Worm (Caenorhabditis elegans) whole organism, L1 larva: ENCODE data around the gene W05H9.4.

Experiments used
- C04F5.9 ChIP-seq: sonication (generic microtip); optimal IDR thresholded peaks from 2 replicates; lab custom pipeline; 2016; ENCODE audit warnings: missing genetic modification characterization, missing compliant biosample characterization
- C16A3.4 ChIP-seq: fragments of 150-350 bp; optimal IDR thresholded peaks from 2 replicates; lab custom pipeline; 2014; ENCODE audit warnings: missing biosample characterization, missing genetic modification characterization
- C34B4.2 ChIP-seq: sonication (generic microtip); optimal IDR thresholded peaks from 2 replicates; lab custom pipeline; 2017; ENCODE audit warnings: mild to moderate bottlenecking, missing genetic modification characterization, missing compliant biosample characterization
- F16B12.6 ChIP-seq: fragments of 150-350 bp; optimal IDR thresholded peaks from 2 replicates; lab custom pipeline; 2014; ENCODE audit warnings: missing biosample characterization, missing genetic modification characterization
- Y116A8C.19 ChIP-seq: sonication (generic microtip); optimal IDR thresholded peaks from 2 replicates; lab custom pipeline; 2016; ENCODE audit warnings: missing compliant biosample characterization, missing genetic modification characterization, borderline replicate concordance
- aha-1 ChIP-seq: fragments of 150-350 bp; optimal IDR thresholded peaks from 2 replicates; lab custom pipeline; 2014; ENCODE audit warnings: missing biosample characterization, missing genetic modification characterization
- ama-1 ChIP-seq: fragments of 150-350 bp; optimal IDR thresholded peaks from 2 replicates; lab custom pipeline; 2014
- blmp-1 ChIP-seq: fragments of 150-350 bp; optimal IDR thresholded peaks from 2 replicates; lab custom pipeline; 2014; ENCODE audit warnings: missing biosample characterization, missing genetic modification characterization
- ceh-63 ChIP-seq: fragments of 200-800 bp; sonication (Bioruptor generic); optimal IDR thresholded peaks from 2 replicates; lab custom pipeline; 2018; ENCODE audit warnings: mild to moderate bottlenecking, missing genetic modification characterization, missing compliant biosample characterization
- ceh-8 ChIP-seq: fragments of 200-800 bp; sonication (Bioruptor generic); optimal IDR thresholded peaks from 2 replicates; lab custom pipeline; 2018; ENCODE audit warnings: mild to moderate bottlenecking, missing genetic modification characterization, moderate library complexity, missing compliant biosample characterization
- ceh-82 ChIP-seq, 3 experiments: fragments of 150-350 bp in 1 of 3; sonication (generic microtip) in 2 of 3; optimal IDR thresholded peaks; 2 replicates each; lab custom pipeline; 2014 to 2017; ENCODE audit warnings: missing biosample characterization in 3 of 3, missing genetic modification characterization in 3 of 3
- ces-1 ChIP-seq: fragments of 150-350 bp; optimal IDR thresholded peaks from 2 replicates; lab custom pipeline; 2014; ENCODE audit warnings: missing biosample characterization, missing genetic modification reagents, missing genetic modification characterization
- dpl-1 ChIP-seq, 3 experiments: fragments of 150-350 bp in 2 of 3; sonication (generic microtip) in 1 of 3; optimal IDR thresholded peaks; 2 replicates each; lab custom pipeline; 2014 to 2017; ENCODE audit warnings: missing biosample characterization in 3 of 3, missing genetic modification characterization in 3 of 3, missing genetic modification reagents in 3 of 3
- elt-3 ChIP-seq, 6 experiments: fragments of 150-350 bp in 1 of 6; sonication (generic microtip); optimal IDR thresholded peaks; 2 replicates each; lab custom pipeline; 2017 to 2018; ENCODE audit warnings: missing biosample characterization in 6 of 6, missing genetic modification characterization in 6 of 6, inconsistent platforms in 1 of 6
- fkh-4 ChIP-seq: sonication (generic microtip); optimal IDR thresholded peaks from 2 replicates; lab custom pipeline; 2016; ENCODE audit warnings: missing compliant biosample characterization, missing genetic modification characterization, borderline replicate concordance
- fkh-8 ChIP-seq: sonication (generic microtip); optimal IDR thresholded peaks from 2 replicates; lab custom pipeline; 2016; ENCODE audit warnings: mild to moderate bottlenecking, missing genetic modification characterization, missing compliant biosample characterization
- fos-1 ChIP-seq: fragments of 150-350 bp; optimal IDR thresholded peaks from 2 replicates; lab custom pipeline; 2014; ENCODE audit warnings: missing biosample characterization, missing genetic modification characterization
- hlh-17 ChIP-seq: fragments of 200-800 bp; sonication (Bioruptor generic); optimal IDR thresholded peaks from 2 replicates; lab custom pipeline; 2018; ENCODE audit warnings: missing genetic modification characterization, mild to moderate bottlenecking, missing compliant biosample characterization, moderate library complexity, borderline replicate concordance
- hlh-4 ChIP-seq: sonication (generic microtip); optimal IDR thresholded peaks from 2 replicates; lab custom pipeline; 2016; ENCODE audit warnings: mild to moderate bottlenecking, missing genetic modification characterization, missing compliant biosample characterization
- hpl-2 ChIP-seq: fragments of 150-350 bp; optimal IDR thresholded peaks from 2 replicates; lab custom pipeline; 2014; ENCODE audit warnings: missing biosample characterization, missing genetic modification reagents, missing genetic modification characterization
- irx-1 ChIP-seq: sonication (generic microtip); optimal IDR thresholded peaks from 2 replicates; lab custom pipeline; 2016; ENCODE audit warnings: missing genetic modification characterization, missing compliant biosample characterization
- lin-13 ChIP-seq: fragments of 150-350 bp; optimal IDR thresholded peaks from 2 replicates; lab custom pipeline; 2014; ENCODE audit warnings: missing biosample characterization, missing genetic modification reagents, missing genetic modification characterization
- lin-14 ChIP-seq: fragments of 200-800 bp; sonication (Bioruptor generic); optimal IDR thresholded peaks from 2 replicates; lab custom pipeline; 2018; ENCODE audit warnings: mild to moderate bottlenecking, missing genetic modification characterization, moderate library complexity, missing compliant biosample characterization
- lin-35 ChIP-seq, 2 experiments: fragments of 150-350 bp; optimal IDR thresholded peaks; 2 replicates each; lab custom pipeline; 2014; ENCODE audit warnings: missing biosample characterization in 2 of 2, missing genetic modification characterization in 2 of 2, missing genetic modification reagents in 2 of 2
- lin-39 ChIP-seq: fragments of 150-350 bp; optimal IDR thresholded peaks from 2 replicates; lab custom pipeline; 2014; ENCODE audit warnings: missing biosample characterization, missing genetic modification reagents, missing genetic modification characterization
- lir-3 ChIP-seq: sonication (generic microtip); optimal IDR thresholded peaks from 2 replicates; lab custom pipeline; 2016; ENCODE audit warnings: mild to moderate bottlenecking, missing genetic modification characterization, moderate library complexity, missing compliant biosample characterization; ENCODE audit not compliant: poor library complexity
- lsy-2 ChIP-seq, 2 experiments: fragments of 150-350 bp; optimal IDR thresholded peaks; 2 replicates each; lab custom pipeline; 2014; ENCODE audit warnings: missing biosample characterization in 2 of 2, missing genetic modification characterization in 2 of 2
- mab-9 ChIP-seq: fragments of 200-800 bp; sonication (Bioruptor generic); IDR thresholded peaks from 2 replicates; pipeline ENCODE4 v1.3.6; 2022; ENCODE audit warnings: missing genetic modification reagents, missing genetic modification characterization, missing compliant biosample characterization
- mef-2 ChIP-seq: fragments of 150-350 bp; optimal IDR thresholded peaks from 2 replicates; lab custom pipeline; 2014; ENCODE audit warnings: missing biosample characterization, missing genetic modification characterization
- nhr-11 ChIP-seq: fragments of 150-350 bp; optimal IDR thresholded peaks from 2 replicates; lab custom pipeline; 2014; ENCODE audit warnings: missing biosample characterization, missing genetic modification characterization
- nhr-19 ChIP-seq: fragments of 200-800 bp; sonication (Bioruptor generic); conservative IDR thresholded peaks from 2 replicates; pipeline ENCODE4 v1.3.6; 2022; ENCODE audit warnings: missing genetic modification characterization, missing compliant biosample characterization
- nhr-237 ChIP-seq: fragments of 150-350 bp; optimal IDR thresholded peaks from 2 replicates; lab custom pipeline; 2014; ENCODE audit warnings: missing biosample characterization, missing genetic modification characterization
- nhr-47 ChIP-seq: sonication (generic microtip); optimal IDR thresholded peaks from 2 replicates; lab custom pipeline; 2016; ENCODE audit warnings: mild to moderate bottlenecking, missing genetic modification characterization, moderate library complexity, missing compliant biosample characterization
- nhr-76 ChIP-seq: sonication (generic microtip); optimal IDR thresholded peaks from 2 replicates; lab custom pipeline; 2017; ENCODE audit warnings: missing biosample characterization, missing genetic modification characterization
- nhr-77 ChIP-seq: fragments of 150-350 bp; optimal IDR thresholded peaks from 2 replicates; lab custom pipeline; 2014; ENCODE audit warnings: missing biosample characterization, missing genetic modification characterization
- nhr-90 ChIP-seq: sonication (generic microtip); optimal IDR thresholded peaks from 2 replicates; lab custom pipeline; 2016; ENCODE audit warnings: mild to moderate bottlenecking, missing genetic modification characterization, missing compliant biosample characterization; ENCODE audit not compliant: poor library complexity
- pqm-1 ChIP-seq: sonication (generic microtip); optimal IDR thresholded peaks from 3 replicates; lab custom pipeline; 2017; ENCODE audit warnings: missing biosample characterization, missing genetic modification characterization
- rnt-1 ChIP-seq: sonication (generic microtip); optimal IDR thresholded peaks from 2 replicates; lab custom pipeline; 2016; ENCODE audit warnings: mild to moderate bottlenecking, missing genetic modification characterization, moderate library complexity, missing compliant biosample characterization
- skn-1 ChIP-seq: fragments of 150-350 bp; optimal IDR thresholded peaks from 2 replicates; lab custom pipeline; 2014; ENCODE audit warnings: missing biosample characterization, missing genetic modification characterization
- snpc-4 ChIP-seq: fragments of 150-350 bp; optimal IDR thresholded peaks from 2 replicates; lab custom pipeline; 2014; ENCODE audit warnings: missing biosample characterization, missing genetic modification characterization
- snu-23 ChIP-seq: sonication (generic microtip); optimal IDR thresholded peaks from 2 replicates; lab custom pipeline; 2016; ENCODE audit warnings: missing genetic modification characterization, missing compliant biosample characterization
- sox-4 ChIP-seq: sonication (generic microtip); optimal IDR thresholded peaks from 2 replicates; lab custom pipeline; 2016; ENCODE audit warnings: missing genetic modification characterization, missing compliant biosample characterization
- sup-37 ChIP-seq: fragments of 200-800 bp; sonication (Bioruptor generic); optimal IDR thresholded peaks from 2 replicates; lab custom pipeline; 2018; ENCODE audit warnings: mild to moderate bottlenecking, missing genetic modification characterization, missing compliant biosample characterization
- tbx-2 ChIP-seq: sonication (generic microtip); optimal IDR thresholded peaks from 2 replicates; lab custom pipeline; 2016; ENCODE audit warnings: missing genetic modification characterization, missing compliant biosample characterization
- unc-86 ChIP-seq: sonication (generic microtip); optimal IDR thresholded peaks from 2 replicates; lab custom pipeline; 2016; ENCODE audit warnings: missing genetic modification characterization, missing compliant biosample characterization
- zip-4 ChIP-seq: fragments of 200-800 bp; sonication (Bioruptor generic); optimal IDR thresholded peaks from 2 replicates; lab custom pipeline; 2018; ENCODE audit warnings: mild to moderate bottlenecking, missing genetic modification characterization, moderate library complexity, missing compliant biosample characterization
- ztf-11 ChIP-seq, 2 experiments: sonication (generic microtip); optimal IDR thresholded peaks; 2 replicates each; lab custom pipeline; 2016 to 2017; ENCODE audit warnings: missing genetic modification characterization in 2 of 2, missing biosample characterization in 1 of 2, missing compliant biosample characterization in 1 of 2
- ztf-4 ChIP-seq: fragments of 150-350 bp; optimal IDR thresholded peaks from 2 replicates; lab custom pipeline; 2014; ENCODE audit warnings: missing biosample characterization, missing genetic modification characterization

Gene W05H9.4

ce11 chrX:6253899-6254670 is 9.4 kb upstream of the W05H9.4 start (continued):
- peak; percentile 0 for TF ChIP-seq ceh-63 (GFP tag; lab: Kevin White, UChicago)
- TF ChIP-seq snu-23 (GFP tag; lab: Kevin White, UChicago), result peak; percentile 84
- no peak for TF ChIP-seq ztf-11 (tag; optimal IDR thresholded peaks at IDR 0.05; lab: Kevin White, UChicago)
- peak; percentile 42 for TF ChIP-seq nhr-47 (tag; lab: Kevin White, UChicago)
- TF ChIP-seq ceh-8 (GFP tag; lab: Kevin White, UChicago), result no peak
- no peak for TF ChIP-seq hpl-2 (GFP tag; lab: Kevin White, UChicago)
- peak; percentile 11 for TF ChIP-seq fkh-8 (tag; lab: Kevin White, UChicago)
- peak; percentile 31 for TF ChIP-seq nhr-77 (tag; lab: Kevin White, UChicago)
- peak; percentile 13 to 67 for TF ChIP-seq lin-35 (GFP tag; optimal IDR thresholded peaks at IDR 0.05; lab: Kevin White, UChicago)
- no peak for TF ChIP-seq dpl-1 (GFP tag; optimal IDR thresholded peaks at IDR 0.05; lab: Kevin White, UChicago)
- no peak for TF ChIP-seq sox-4 (tag; lab: Kevin White, UChicago)
- TF ChIP-seq lin-13 (GFP tag; lab: Kevin White, UChicago), result peak; percentile 43
- TF ChIP-seq lir-3 (tag; lab: Kevin White, UChicago), result peak; percentile 33

- no peak for TF ChIP-seq sox-4 (tag; lab: Kevin White, UChicago)
- no peak for TF ChIP-seq hlh-4 (tag; lab: Kevin White, UChicago)
- no peak for TF ChIP-seq nhr-11
- TF ChIP-seq lin-39, result no peak
- no peak for TF ChIP-seq C04F5.9
- peak; percentile 94 for TF ChIP-seq blmp-1
- TF ChIP-seq fos-1 (tag; lab: Kevin White, UChicago), result no peak
- TF ChIP-seq rnt-1 (tag; lab: Kevin White, UChicago), result no peak
- no peak for TF ChIP-seq sup-37
- TF ChIP-seq fkh-4 (tag; lab: Kevin White, UChicago), result no peak
- TF ChIP-seq elt-3 (tag; optimal IDR thresholded peaks at IDR 0.05; lab: Kevin White, UChicago), result peak in 2 of 6 experiments; percentile 29 to 62
- TF ChIP-seq ceh-8 (GFP tag; lab: Kevin White, UChicago), result no peak
- TF ChIP-seq C34B4.2, result peak; percentile 31
- no peak for TF ChIP-seq hlh-17 (GFP tag; lab: Kevin White, UChicago)
- TF ChIP-seq snpc-4 (tag; lab: Kevin White, UChicago), result no peak
- TF ChIP-seq nhr-237 (tag; lab: Kevin White, UChicago), result no peak
These were observed 8.8 kb upstream of the W05H9.4 start for ce11 chrX:6254671-6255031.

- TF ChIP-seq ztf-11 (tag; optimal IDR thresholded peaks at IDR 0.05; lab: Kevin White, UChicago) (no peak), unc-86 (tag; lab: Kevin White, UChicago) (no peak), mab-9 (peak; percentile 48; the same call in 1 of the 2 replicates), nhr-19 (GFP tag; lab: Robert Waterston, UW) (peak; percentile 93), C04F5.9 (no peak), F16B12.6 (no peak), Y116A8C.19 (tag; lab: Kevin White, UChicago) (no peak), lin-14 (GFP tag; lab: Kevin White, UChicago) (peak; percentile 96), sox-4 (tag; lab: Kevin White, UChicago) (no peak), zip-4 (GFP tag; lab: Kevin White, UChicago) (peak; percentile 3), ceh-82 (tag; optimal IDR thresholded peaks at IDR 0.05; lab: Kevin White, UChicago) (peak in 2 of 3 experiments; percentile 3 to 26), skn-1 (tag; lab: Kevin White, UChicago) (no peak), hpl-2 (GFP tag; lab: Kevin White, UChicago) (no peak), lsy-2 (tag; optimal IDR thresholded peaks at IDR 0.05; lab: Kevin White, UChicago) (peak; percentile 72 to 78), C16A3.4 (tag; lab: Kevin White, UChicago) (peak; percentile 65), ama-1 (lab: Kevin White, UChicago) (peak; percentile 74), aha-1 (tag; lab: Kevin White, UChicago) (no peak), pqm-1 (tag; lab: Kevin White, UChicago) (no peak), ztf-4 (tag; lab: Kevin White, UChicago) (peak; percentile 92), nhr-76 (no peak), ces-1 (GFP tag; lab: Kevin White, UChicago) (no peak), nhr-90 (peak; percentile 91), tbx-2 (peak; percentile 90), irx-1 (tag; lab: Kevin White, UChicago) (peak; percentile 61), mef-2 (no peak), elt-3 (tag; optimal IDR thresholded peaks at IDR 0.05; lab: Kevin White, UChicago) (peak in 2 of 6 experiments; percentile 71 to 86)
These were observed 7.9 kb upstream of the W05H9.4 start for ce11 chrX:6255561-6255960.
